Fruit fly (Drosophila melanogaster): ENCODE results near the gene CG6271.

Gene CG6271

dm6 chr3R:26988412-26988981, 37.4 kb downstream of the CG6271 start, which contains the start of gene CG31075 (continued):
- peak; percentile 81 to 87 for TF ChIP-seq ss (GFP tag; optimal IDR thresholded peaks at IDR 0.05)
- TF ChIP-seq CG1621 (tag; optimal IDR thresholded peaks at IDR 0.05), result peak; percentile 82
- peak; percentile 74 for TF ChIP-seq fd59A (GFP tag; optimal IDR thresholded peaks at IDR 0.05)
- peak; percentile 86 for TF ChIP-seq CG6808 (GFP tag; optimal IDR thresholded peaks at IDR 0.05)
- peak; percentile 98 for TF ChIP-seq Eip78C (GFP tag)
- peak; percentile 74 for TF ChIP-seq fd85E (GFP tag; optimal IDR thresholded peaks at IDR 0.05)
- peak; percentile 67 for TF ChIP-seq dac (GFP tag; optimal IDR thresholded peaks at IDR 0.05)
- no peak for TF ChIP-seq Hr38 (GFP tag; optimal IDR thresholded peaks at IDR 0.05)
- TF ChIP-seq salr (GFP tag; optimal IDR thresholded peaks at IDR 0.05), result peak; percentile 59 to 66
- TF ChIP-seq CG15336 (GFP tag; IDR thresholded peaks at IDR 0.05), result peak; percentile 94
- TF ChIP-seq dsx (GFP tag; optimal IDR thresholded peaks at IDR 0.05; ENCODE audit: poor library complexity, severe bottlenecking), result peak; percentile 93
- peak; percentile 76 for TF ChIP-seq CG32006 (GFP tag; optimal IDR thresholded peaks at IDR 0.05)
- peak; percentile 88 for TF ChIP-seq Sox102F (GFP tag; optimal IDR thresholded peaks at IDR 0.05)
- peak; percentile 76 for TF ChIP-seq Blimp-1 (GFP tag; optimal IDR thresholded peaks at IDR 0.05)
- peak; percentile 76 for TF ChIP-seq net (GFP tag; optimal IDR thresholded peaks at IDR 0.05)
- peak; percentile 94 for TF ChIP-seq esn (GFP tag; optimal IDR thresholded peaks at IDR 0.05)
- TF ChIP-seq CG34406 (GFP tag; optimal IDR thresholded peaks at IDR 0.05), result peak; percentile 83
- TF ChIP-seq topi (GFP tag; optimal IDR thresholded peaks at IDR 0.05), result peak; percentile 91

DNA sequence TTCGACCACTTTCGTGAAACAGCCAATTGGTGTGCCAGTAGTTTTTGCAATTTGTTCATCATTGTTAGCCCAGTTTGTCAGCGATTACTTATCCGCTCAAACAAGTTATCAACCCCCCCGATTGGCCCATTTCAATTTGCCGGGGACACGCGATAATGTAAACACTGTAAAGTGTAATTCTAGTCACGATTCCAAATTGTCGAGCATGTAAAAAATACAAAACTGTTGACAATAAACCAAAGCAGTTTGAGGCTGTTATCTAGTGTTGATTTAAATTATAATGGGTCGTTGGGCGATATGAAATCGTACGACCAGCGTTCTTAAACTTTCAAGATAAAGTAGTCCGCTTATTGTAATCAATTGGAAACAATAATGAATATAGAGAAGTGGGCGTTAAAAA, 38.5 kb downstream of the CG6271 start:
- peak; percentile 23 for TF ChIP-seq fkh (GFP tag; optimal IDR thresholded peaks at IDR 0.05)
- 0 out of 3 replicates have a peak, but pooled peaks have one; percentile 9 for TF ChIP-seq CG6163 (GFP tag; IDR thresholded peaks at IDR 0.05)
- no peak for TF ChIP-seq fd59A (GFP tag; optimal IDR thresholded peaks at IDR 0.05)
- no peak for TF ChIP-seq CG32006 (GFP tag; optimal IDR thresholded peaks at IDR 0.05)
- TF ChIP-seq ss (GFP tag; optimal IDR thresholded peaks at IDR 0.05), result peak in 1 of 2 experiments; percentile 37

dm6 chr3R:26984437-26984836, 41.5 kb downstream of the CG6271 start:
- TF ChIP-seq Eip93F (GFP tag; optimal IDR thresholded peaks at IDR 0.05), result no peak
- TF ChIP-seq net (GFP tag; optimal IDR thresholded peaks at IDR 0.05), result no peak
- TF ChIP-seq CG15336 (GFP tag; IDR thresholded peaks at IDR 0.05), result no peak
- no peak for TF ChIP-seq Ets21C (GFP tag; optimal IDR thresholded peaks at IDR 0.05)
- peak; percentile 62 for TF ChIP-seq svp (GFP tag)
- no peak for TF ChIP-seq esn (GFP tag; optimal IDR thresholded peaks at IDR 0.05)
- no peak for TF ChIP-seq CG8319 (GFP tag; optimal IDR thresholded peaks at IDR 0.05)

DNA sequence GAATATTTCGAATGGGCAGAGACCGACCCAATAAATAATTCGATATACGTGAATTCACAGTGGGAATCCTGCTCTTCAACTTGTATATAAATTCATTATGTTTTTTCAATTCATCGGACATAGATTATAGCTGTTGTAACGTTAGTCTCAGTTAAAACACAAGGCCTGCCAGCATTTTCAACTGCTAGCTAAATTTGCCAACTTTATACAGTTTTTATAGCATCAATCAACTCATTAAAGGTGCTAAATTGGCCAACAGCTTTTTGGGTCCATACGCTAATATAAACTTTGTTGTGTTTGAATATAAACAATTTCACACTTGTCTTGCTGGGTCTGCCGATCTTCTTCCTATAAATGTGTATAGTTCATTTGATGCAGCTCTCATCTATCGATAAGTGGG, 43.8 kb downstream of the CG6271 start:
- TF ChIP-seq pdm3 (GFP tag; optimal IDR thresholded peaks at IDR 0.05) (no peak), svp (GFP tag) (peak; percentile 44)

dm6 chr3R:26980282-26980691, 45.6 kb downstream of the CG6271 start:
- TF ChIP-seq CG1621 (tag; optimal IDR thresholded peaks at IDR 0.05) (no peak), eg (GFP tag; IDR thresholded peaks at IDR 0.05) (peak; percentile 62; the same call in 2 of the 3 replicates), esn (GFP tag; optimal IDR thresholded peaks at IDR 0.05) (peak; percentile 13), CG6854 (GFP tag; optimal IDR thresholded peaks at IDR 0.05) (peak; percentile 58), OdsH (GFP tag; optimal IDR thresholded peaks at IDR 0.05) (no peak), Lpt (GFP tag; optimal IDR thresholded peaks at IDR 0.05) (no peak), CG15336 (GFP tag; IDR thresholded peaks at IDR 0.05) (peak; percentile 27; the same call in 1 of the 2 replicates), net (GFP tag; optimal IDR thresholded peaks at IDR 0.05) (no peak), ss (GFP tag; optimal IDR thresholded peaks at IDR 0.05) (peak in 1 of 2 experiments; percentile 72)

dm6 chr3R:26978241-26978640, 47.7 kb downstream of the CG6271 start, which contains the start of the genes CG14253 and CG46313:
Gene CG14253 (plus strand): TSS chr3R:26978541.
Gene CG46313 (plus strand): TSS chr3R:26978541.
- TF ChIP-seq CG9139 (GFP tag; optimal IDR thresholded peaks at IDR 0.05) (no peak), Blimp-1 (GFP tag; optimal IDR thresholded peaks at IDR 0.05) (no peak), Smox (GFP tag; optimal IDR thresholded peaks at IDR 0.05) (no peak), Ets96B (tag; optimal IDR thresholded peaks at IDR 0.05) (no peak), svp (GFP tag) (no peak), CG34406 (GFP tag; optimal IDR thresholded peaks at IDR 0.05) (no peak), CG6854 (GFP tag; optimal IDR thresholded peaks at IDR 0.05) (no peak), CG4318 (GFP tag; optimal IDR thresholded peaks at IDR 0.05) (no peak), ss (GFP tag; optimal IDR thresholded peaks at IDR 0.05) (no peak), fkh (GFP tag; optimal IDR thresholded peaks at IDR 0.05) (no peak), Sox102F (GFP tag; optimal IDR thresholded peaks at IDR 0.05) (no peak), CG16779 (tag; optimal IDR thresholded peaks at IDR 0.05) (no peak), CG11902 (GFP tag; optimal IDR thresholded peaks at IDR 0.05) (no peak)

Data from whole organism, prepupa.